Worm (Caenorhabditis elegans) whole organism, L3 larva: ENCODE data around the gene nhr-139.

Experiments
- R02D3.7 ChIP-seq: fragments of 150-350 bp; optimal IDR thresholded peaks from 2 replicates; lab custom pipeline; 2014; ENCODE audit warnings: missing biosample characterization, missing genetic modification characterization
- aly-2 ChIP-seq: fragments of 150-350 bp; optimal IDR thresholded peaks from 2 replicates; lab custom pipeline; 2014; ENCODE audit warnings: missing biosample characterization, missing genetic modification characterization
- ama-1 ChIP-seq: fragments of 150-350 bp; optimal IDR thresholded peaks from 2 replicates; lab custom pipeline; 2018
- ceh-16 ChIP-seq: sonication (generic microtip); optimal IDR thresholded peaks from 2 replicates; lab custom pipeline; 2017; ENCODE audit warnings: missing biosample characterization, missing genetic modification characterization
- ceh-82 ChIP-seq: fragments of 150-350 bp; optimal IDR thresholded peaks from 2 replicates; lab custom pipeline; 2014; ENCODE audit warnings: missing biosample characterization, missing genetic modification characterization
- ceh-9 ChIP-seq: sonication (generic microtip); optimal IDR thresholded peaks from 2 replicates; lab custom pipeline; 2018; ENCODE audit warnings: missing biosample characterization, missing genetic modification characterization
- daf-12 ChIP-seq: fragments of 150-350 bp; optimal IDR thresholded peaks from 2 replicates; lab custom pipeline; 2014; ENCODE audit warnings: missing biosample characterization, missing genetic modification reagents, missing genetic modification characterization
- egl-27 ChIP-seq: sonication (generic microtip); optimal IDR thresholded peaks from 4 replicates; lab custom pipeline; 2017; ENCODE audit warnings: missing biosample characterization, missing genetic modification reagents, missing genetic modification characterization
- egl-5 ChIP-seq: fragments of 150-350 bp; optimal IDR thresholded peaks from 2 replicates; lab custom pipeline; 2017; ENCODE audit warnings: missing biosample characterization, missing genetic modification reagents, missing genetic modification characterization, inconsistent platforms
- elt-2 ChIP-seq: sonication (generic microtip); optimal IDR thresholded peaks from 2 replicates; lab custom pipeline; 2016; ENCODE audit warnings: missing genetic modification reagents, mild to moderate bottlenecking, missing genetic modification characterization, missing compliant biosample characterization
- elt-3 ChIP-seq, 3 experiments: fragments of 150-350 bp in 1 of 3; sonication (generic microtip) in 2 of 3; optimal IDR thresholded peaks; 2 replicates in 2 of 3; 4 replicates in 1 of 3; lab custom pipeline; 2014 to 2017; ENCODE audit warnings: missing biosample characterization in 3 of 3, missing genetic modification characterization in 3 of 3
- eor-1 ChIP-seq, 2 experiments: fragments of 150-350 bp; optimal IDR thresholded peaks; 2 replicates each; lab custom pipeline; 2014 to 2018; ENCODE audit warnings: missing biosample characterization in 2 of 2, missing genetic modification characterization in 2 of 2
- fkh-10 ChIP-seq: sonication (generic microtip); optimal IDR thresholded peaks from 2 replicates; lab custom pipeline; 2017; ENCODE audit warnings: missing biosample characterization, missing genetic modification reagents, missing genetic modification characterization
- fkh-2 ChIP-seq: fragments of 150-350 bp; optimal IDR thresholded peaks from 2 replicates; lab custom pipeline; 2014; ENCODE audit warnings: missing biosample characterization, missing genetic modification reagents, missing genetic modification characterization
- fos-1 ChIP-seq: fragments of 150-350 bp; optimal IDR thresholded peaks from 2 replicates; lab custom pipeline; 2014; ENCODE audit warnings: missing biosample characterization, missing genetic modification characterization
- hmg-11 ChIP-seq: sonication (generic microtip); optimal IDR thresholded peaks from 2 replicates; lab custom pipeline; 2016; ENCODE audit warnings: missing genetic modification characterization, missing compliant biosample characterization
- jun-1 ChIP-seq: fragments of 150-350 bp; optimal IDR thresholded peaks from 2 replicates; lab custom pipeline; 2014; ENCODE audit warnings: missing biosample characterization, missing genetic modification reagents, missing genetic modification characterization
- lin-39 ChIP-seq: fragments of 150-350 bp; optimal IDR thresholded peaks from 2 replicates; lab custom pipeline; 2018; ENCODE audit warnings: missing biosample characterization, missing genetic modification reagents, missing genetic modification characterization
- lsy-12 ChIP-seq: sonication (generic microtip); optimal IDR thresholded peaks from 2 replicates; lab custom pipeline; 2016; ENCODE audit warnings: mild to moderate bottlenecking, missing genetic modification characterization, missing compliant biosample characterization
- mdl-1 ChIP-seq: fragments of 150-350 bp; optimal IDR thresholded peaks from 2 replicates; lab custom pipeline; 2014; ENCODE audit warnings: missing biosample characterization, missing genetic modification characterization
- mml-1 ChIP-seq: fragments of 150-350 bp; sonication (generic microtip); optimal IDR thresholded peaks from 3 replicates; lab custom pipeline; 2014; ENCODE audit warnings: missing biosample characterization, missing genetic modification characterization
- nfya-1 ChIP-seq: sonication (generic microtip); optimal IDR thresholded peaks from 2 replicates; lab custom pipeline; 2017; ENCODE audit warnings: missing genetic modification characterization, mild to moderate bottlenecking, missing compliant biosample characterization, antibody characterized with exemption, moderate library complexity; ENCODE audit not compliant: insufficient read depth
- nhr-11 ChIP-seq: fragments of 150-350 bp; optimal IDR thresholded peaks from 2 replicates; lab custom pipeline; 2014; ENCODE audit warnings: missing biosample characterization, missing genetic modification characterization
- nhr-12 ChIP-seq: fragments of 150-350 bp; optimal IDR thresholded peaks from 2 replicates; lab custom pipeline; 2014; ENCODE audit warnings: missing biosample characterization, missing genetic modification characterization
- nhr-23 ChIP-seq: fragments of 150-350 bp; optimal IDR thresholded peaks from 2 replicates; lab custom pipeline; 2014; ENCODE audit warnings: missing biosample characterization, missing genetic modification reagents, missing genetic modification characterization
- nhr-237 ChIP-seq: fragments of 150-350 bp; optimal IDR thresholded peaks from 2 replicates; lab custom pipeline; 2014; ENCODE audit warnings: missing biosample characterization, missing genetic modification characterization
- nhr-25 ChIP-seq: sonication (generic microtip); optimal IDR thresholded peaks from 2 replicates; lab custom pipeline; 2017; ENCODE audit warnings: missing biosample characterization, missing genetic modification characterization
- nhr-28 ChIP-seq: fragments of 150-350 bp; optimal IDR thresholded peaks from 2 replicates; lab custom pipeline; 2014; ENCODE audit warnings: missing biosample characterization, missing genetic modification characterization
- nhr-43 ChIP-seq: sonication (generic microtip); optimal IDR thresholded peaks from 2 replicates; lab custom pipeline; 2016; ENCODE audit warnings: mild to moderate bottlenecking, missing genetic modification characterization, missing compliant biosample characterization; ENCODE audit not compliant: poor library complexity, severe bottlenecking
- nhr-67 ChIP-seq: fragments of 150-350 bp; optimal IDR thresholded peaks from 2 replicates; lab custom pipeline; 2014; ENCODE audit warnings: missing biosample characterization, missing genetic modification characterization
- nhr-76 ChIP-seq: fragments of 150-350 bp; sonication (generic microtip); optimal IDR thresholded peaks from 5 replicates; lab custom pipeline; 2014; ENCODE audit warnings: missing biosample characterization, missing genetic modification characterization
- pha-4 ChIP-seq: fragments of 150-350 bp; optimal IDR thresholded peaks from 2 replicates; lab custom pipeline; 2014; ENCODE audit warnings: missing biosample characterization, missing genetic modification reagents, missing genetic modification characterization
- pqm-1 ChIP-seq: fragments of 150-350 bp; optimal IDR thresholded peaks from 2 replicates; lab custom pipeline; 2017; ENCODE audit warnings: missing biosample characterization, missing genetic modification characterization, inconsistent platforms
- skn-1 ChIP-seq: fragments of 150-350 bp; optimal IDR thresholded peaks from 2 replicates; lab custom pipeline; 2014; ENCODE audit warnings: missing biosample characterization, missing genetic modification characterization
- snpc-4 ChIP-seq: fragments of 150-350 bp; optimal IDR thresholded peaks from 2 replicates; lab custom pipeline; 2014; ENCODE audit warnings: missing biosample characterization, missing genetic modification characterization
- tbx-2 ChIP-seq: sonication (generic microtip); optimal IDR thresholded peaks from 2 replicates; lab custom pipeline; 2016; ENCODE audit warnings: mild to moderate bottlenecking, missing genetic modification characterization, missing compliant biosample characterization
- unc-39 ChIP-seq: sonication (generic microtip); optimal IDR thresholded peaks from 4 replicates; lab custom pipeline; 2017; ENCODE audit warnings: missing biosample characterization, missing genetic modification characterization
- unc-62 ChIP-seq: fragments of 150-350 bp; sonication (generic microtip); optimal IDR thresholded peaks from 4 replicates; lab custom pipeline; 2014; ENCODE audit warnings: missing biosample characterization, missing genetic modification reagents, missing genetic modification characterization
- zag-1 ChIP-seq: fragments of 150-350 bp; optimal IDR thresholded peaks from 2 replicates; lab custom pipeline; 2014; ENCODE audit warnings: missing biosample characterization, missing genetic modification characterization
- ztf-11 ChIP-seq: fragments of 150-350 bp; optimal IDR thresholded peaks from 2 replicates; lab custom pipeline; 2014; ENCODE audit warnings: missing biosample characterization, missing genetic modification characterization

Gene nhr-139

ce11 chrV:7005964-7006363 lies 18.4 kb upstream of the nhr-139 start, which contains the start of gene spig-10:
spig-10 (plus strand) TSS chrV:7006264.
- TF ChIP-seq zag-1 (tag; lab: Kevin White, UChicago) (no peak), pha-4 (no peak), nhr-67 (tag; lab: Kevin White, UChicago) (no peak), elt-2 (tag; lab: Kevin White, UChicago) (no peak), ama-1 (lab: Kevin White, UChicago) (no peak), fkh-10 (GFP tag; lab: Kevin White, UChicago) (no peak), egl-5 (no peak), fkh-2 (tag; lab: Kevin White, UChicago) (no peak), nhr-237 (no peak), daf-12 (no peak), hmg-11 (tag; lab: Kevin White, UChicago) (no peak)

- TF ChIP-seq tbx-2 (tag; lab: Kevin White, UChicago) (no peak), pha-4 (no peak), nhr-25 (tag; lab: Kevin White, UChicago) (no peak), snpc-4 (no peak), lin-39 (no peak), lsy-12 (tag; lab: Kevin White, UChicago) (no peak), nhr-12 (tag; lab: Kevin White, UChicago) (no peak)
- TF ChIP-seq, all 47 proteins: peak for 0
Observed at ce11 chrV:7003850-7004249, 16.3 kb upstream of the nhr-139 start, which contains the start of gene srab-4. srab-4 (plus strand) TSS chrV:7004150.

ce11 chrV:7000734-7001133 lies 13.2 kb upstream of the nhr-139 start:
- TF ChIP-seq ceh-9 (tag; lab: Kevin White, UChicago) (no peak), elt-2 (tag; lab: Kevin White, UChicago) (peak; percentile 40), daf-12 (no peak)
- TF ChIP-seq, all 47 proteins: peak for 1

ce11 chrV:6998303-6998884 lies 10.8 kb upstream of the nhr-139 start, which contains the start of gene nhr-42:
nhr-42 (plus strand) TSS chrV:6998819.
- TF ChIP-seq nfya-1 (tag; lab: Kevin White, UChicago) (peak; percentile 14), egl-5 (no peak), pha-4 (peak; percentile 84), pqm-1 (peak; percentile 56), nhr-25 (tag; lab: Kevin White, UChicago) (peak; percentile 16), nhr-76 (tag; lab: Kevin White, UChicago) (peak; percentile 57), elt-2 (tag; lab: Kevin White, UChicago) (peak; percentile 66), nhr-43 (tag; lab: Kevin White, UChicago) (peak; percentile 5), unc-39 (no peak)

ce11 chrV:6997041-6997552 lies 9.5 kb upstream of the nhr-139 start, which contains the start of gene nhr-107:
nhr-107 (minus strand) TSS chrV:6997091.
- TF ChIP-seq pha-4 (no peak), nhr-237 (no peak), pqm-1 (peak; percentile 33), elt-2 (tag; lab: Kevin White, UChicago) (peak; percentile 70)

ce11 chrV:6993999-6994398 lies 6.4 kb upstream of the nhr-139 start:
- TF ChIP-seq fos-1 (tag; lab: Kevin White, UChicago) (no peak), mml-1 (tag; lab: Kevin White, UChicago) (no peak), jun-1 (peak; percentile 59), eor-1 (tag; optimal IDR thresholded peaks at IDR 0.05; lab: Kevin White, UChicago) (no peak), lsy-12 (tag; lab: Kevin White, UChicago) (no peak), pqm-1 (peak; percentile 89), ceh-16 (tag; lab: Kevin White, UChicago) (no peak), nhr-23 (tag; lab: Kevin White, UChicago) (peak; percentile 43), elt-2 (tag; lab: Kevin White, UChicago) (peak; percentile 78), ztf-11 (tag; lab: Kevin White, UChicago) (no peak), egl-27 (tag; lab: Kevin White, UChicago) (peak; percentile 86), nhr-76 (tag; lab: Kevin White, UChicago) (peak; percentile 82), aly-2 (no peak), unc-62 (GFP tag; lab: Kevin White, UChicago) (no peak), nhr-11 (tag; lab: Kevin White, UChicago) (no peak), pha-4 (peak; percentile 37), ama-1 (lab: Kevin White, UChicago) (no peak), nhr-28 (tag; lab: Kevin White, UChicago) (no peak), R02D3.7 (tag; lab: Kevin White, UChicago) (no peak), nhr-12 (tag; lab: Kevin White, UChicago) (no peak), ceh-82 (tag; lab: Kevin White, UChicago) (no peak), mdl-1 (tag; lab: Kevin White, UChicago) (no peak), nhr-25 (tag; lab: Kevin White, UChicago) (peak; percentile 74), nhr-43 (tag; lab: Kevin White, UChicago) (peak; percentile 75), nfya-1 (tag; lab: Kevin White, UChicago) (peak; percentile 13), skn-1 (tag; lab: Kevin White, UChicago) (no peak), elt-3 (tag; optimal IDR thresholded peaks at IDR 0.05; lab: Kevin White, UChicago) (no peak)
